Worm (Caenorhabditis elegans) whole organism, L2 larva: Measurements from ENCODE around the gene dpy-2.

Source experiments
- egl-27 ChIP-seq: sonication (generic microtip); optimal IDR thresholded peaks from 3 replicates; lab custom pipeline; 2017; ENCODE audit warnings: missing biosample characterization, missing genetic modification reagents, missing genetic modification characterization
- mbf-1 ChIP-seq: sonication (generic microtip); optimal IDR thresholded peaks from 2 replicates; lab custom pipeline; 2017; ENCODE audit warnings: missing biosample characterization, missing genetic modification characterization
- nhr-12 ChIP-seq: fragments of 150-350 bp; optimal IDR thresholded peaks from 2 replicates; lab custom pipeline; 2014; ENCODE audit warnings: missing biosample characterization, missing genetic modification characterization

ce11 chrII:6673894-6674293 is 40.2 kb upstream of the dpy-2 start, which contains the start of gene H43E16.1:
- TF ChIP-seq egl-27 (no peak), mbf-1 (tag; lab: Kevin White, UChicago) (no peak), nhr-12 (tag; lab: Kevin White, UChicago) (no peak)
